Worm (Caenorhabditis elegans): ENCODE results near the gene C02H6.3.

ce11 chrV:7400095-7400494, 12.4 kb upstream of the C02H6.3 start, which contains the start of gene cnc-9:
- TF ChIP-seq ceh-36 (tag; optimal IDR thresholded peaks at IDR 0.05) (no peak), ama-1 (optimal IDR thresholded peaks at IDR 0.05) (no peak), tbx-11 (GFP tag; IDR thresholded peaks at IDR 0.05) (no peak), hmg-4 (GFP tag; optimal IDR thresholded peaks at IDR 0.05) (no peak), tra-4 (tag; optimal IDR thresholded peaks at IDR 0.05) (no peak), B0310.2 (tag; optimal IDR thresholded peaks at IDR 0.05) (no peak), hmbx-1 (tag; optimal IDR thresholded peaks at IDR 0.05) (no peak), F13C5.2 (tag; optimal IDR thresholded peaks at IDR 0.05) (no peak), flt-1 (GFP tag; IDR thresholded peaks at IDR 0.05) (no peak)

Data from whole organism, early embryonic.